Worm (Caenorhabditis elegans): ENCODE results near the gene reps-1.

DNA sequence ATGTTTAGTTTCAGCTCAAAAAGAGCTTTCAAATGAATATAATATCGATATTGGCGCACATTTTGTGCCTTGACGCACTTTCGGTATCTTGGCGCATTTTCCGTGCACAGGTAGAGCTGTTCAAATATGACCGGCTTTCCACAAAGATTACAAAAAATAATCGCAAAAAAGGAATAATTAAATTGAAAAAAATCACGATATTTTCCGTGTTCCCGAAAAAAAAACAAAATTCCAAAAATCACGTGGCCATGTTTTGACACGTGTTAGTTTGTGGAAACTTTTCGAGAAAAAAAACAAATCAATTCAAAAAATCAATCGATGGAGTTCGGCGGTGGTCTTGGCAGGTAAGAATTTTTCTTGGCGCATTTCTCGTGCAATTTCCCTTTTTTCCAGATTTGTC, 35.9 kb upstream of the reps-1 start, which contains the start of gene Y39B6A.25:
- TF ChIP-seq ama-1 (optimal IDR thresholded peaks at IDR 0.05) (no peak), tbx-37 (GFP tag; conservative IDR thresholded peaks at IDR 0.05) (no peak), hmbx-1 (tag; optimal IDR thresholded peaks at IDR 0.05) (no peak), pes-1 (GFP tag; IDR thresholded peaks at IDR 0.05) (no peak)

All from whole organism, early embryonic.